Worm (Caenorhabditis elegans): ENCODE data around the gene alg-2.
A peak's percentile ranks its signal among the peaks of the same experiment; 100 is the strongest.

alg-2 gene

ce11 chrII:875739-876138 lies 2.7 kb downstream of the alg-2 start:
- TF ChIP-seq lir-3 (tag; optimal IDR thresholded peaks at IDR 0.05; ENCODE audit: poor library complexity) (no peak), zag-1 (tag; optimal IDR thresholded peaks at IDR 0.05) (no peak), efl-3 (GFP tag; optimal IDR thresholded peaks at IDR 0.05) (no peak), fkh-4 (tag; optimal IDR thresholded peaks at IDR 0.05; ENCODE audit: borderline replicate concordance) (no peak), mab-9 (GFP tag; IDR thresholded peaks at IDR 0.05) (no peak), lin-39 (tag; optimal IDR thresholded peaks at IDR 0.05) (no peak), swsn-7 (tag; optimal IDR thresholded peaks at IDR 0.05) (no peak), ceh-63 (GFP tag; optimal IDR thresholded peaks at IDR 0.05) (no peak), nhr-20 (tag; optimal IDR thresholded peaks at IDR 0.05) (no peak), ces-1 (GFP tag; optimal IDR thresholded peaks at IDR 0.05) (no peak), nhr-85 (tag) (no peak), sptf-1 (tag; optimal IDR thresholded peaks at IDR 0.05) (no peak), irx-1 (tag; optimal IDR thresholded peaks at IDR 0.05) (no peak), ceh-8 (GFP tag; optimal IDR thresholded peaks at IDR 0.05) (no peak), aha-1 (tag; optimal IDR thresholded peaks at IDR 0.05) (no peak), F16B12.6 (tag; optimal IDR thresholded peaks at IDR 0.05) (no peak), lin-35 (GFP tag; optimal IDR thresholded peaks at IDR 0.05) (no peak), ceh-82 (tag; optimal IDR thresholded peaks at IDR 0.05) (no peak)

ce11 chrII:880666-881226 lies 7.7 kb downstream of the alg-2 start:
- TF ChIP-seq sup-37 (GFP tag; optimal IDR thresholded peaks at IDR 0.05) (no peak), elt-2 (tag; optimal IDR thresholded peaks at IDR 0.05) (peak; percentile 79), nhr-20 (tag; optimal IDR thresholded peaks at IDR 0.05) (peak; percentile 21)

- TF ChIP-seq blmp-1 (tag; optimal IDR thresholded peaks at IDR 0.05) = no peak
- TF ChIP-seq nhr-20 (tag; optimal IDR thresholded peaks at IDR 0.05) = peak; percentile 44
- peak; percentile 38 for TF ChIP-seq elt-2 (tag; optimal IDR thresholded peaks at IDR 0.05)
These were observed 11.2 kb downstream of the alg-2 start for ce11 chrII:884204-884603.

- peak in 1 of 2 experiments; percentile 14 for TF ChIP-seq lin-35 (GFP tag; optimal IDR thresholded peaks at IDR 0.05)
- TF ChIP-seq unc-62 (GFP tag; optimal IDR thresholded peaks at IDR 0.05) = no peak
- TF ChIP-seq lin-15B (tag; optimal IDR thresholded peaks at IDR 0.05) = no peak
- no peak for TF ChIP-seq Y116A8C.19 (tag; optimal IDR thresholded peaks at IDR 0.05; ENCODE audit: borderline replicate concordance)
- TF ChIP-seq nhr-20 (tag; optimal IDR thresholded peaks at IDR 0.05) = peak; percentile 31
- no peak for TF ChIP-seq lsy-2 (tag; optimal IDR thresholded peaks at IDR 0.05)
- no peak for TF ChIP-seq C04F5.9 (tag; optimal IDR thresholded peaks at IDR 0.05)
- TF ChIP-seq sptf-1 (tag; optimal IDR thresholded peaks at IDR 0.05) = no peak
- TF ChIP-seq grh-1 (GFP tag; IDR thresholded peaks at IDR 0.05) = no peak
- no peak for TF ChIP-seq hlh-4 (tag; optimal IDR thresholded peaks at IDR 0.05)
- no peak for TF ChIP-seq egl-27 (tag; optimal IDR thresholded peaks at IDR 0.05)
- TF ChIP-seq snu-23 (GFP tag; optimal IDR thresholded peaks at IDR 0.05) = no peak
- TF ChIP-seq hpl-2 (GFP tag; optimal IDR thresholded peaks at IDR 0.05) = no peak
- peak; percentile 83 for TF ChIP-seq elt-2 (tag; optimal IDR thresholded peaks at IDR 0.05)
- TF ChIP-seq nhr-19 (GFP tag; conservative IDR thresholded peaks at IDR 0.05) = no peak
- no peak for TF ChIP-seq unc-86 (tag; optimal IDR thresholded peaks at IDR 0.05)
- TF ChIP-seq ceh-90 (tag; optimal IDR thresholded peaks at IDR 0.05) = no peak
- TF ChIP-seq pqm-1 (tag; optimal IDR thresholded peaks at IDR 0.05) = no peak
These were observed 15.0 kb downstream of the alg-2 start, which contains the start of gene T07D3.4 for ce11 chrII:888024-888423. Gene T07D3.4, plus strand, starts transcription at chrII:888309.

Data from whole organism, L1 larva.